Fruit fly (Drosophila melanogaster): ENCODE results near the gene psidin.

Gene psidin

dm6 chr3R:19997526-19998070, 23.9 kb upstream of the psidin start:
- no peak for TF ChIP-seq CG4496 (GFP tag; IDR thresholded peaks at IDR 0.05)
- TF ChIP-seq CG8301 (tag; optimal IDR thresholded peaks at IDR 0.05): no peak
- TF ChIP-seq EcR (GFP tag; optimal IDR thresholded peaks at IDR 0.05): no peak
- TF ChIP-seq Pif1A (GFP tag; optimal IDR thresholded peaks at IDR 0.05): no peak
- TF ChIP-seq CG9948 (tag; optimal IDR thresholded peaks at IDR 0.05): no peak
- no peak for TF ChIP-seq CG32121 (GFP tag; IDR thresholded peaks at IDR 0.05)

DNA sequence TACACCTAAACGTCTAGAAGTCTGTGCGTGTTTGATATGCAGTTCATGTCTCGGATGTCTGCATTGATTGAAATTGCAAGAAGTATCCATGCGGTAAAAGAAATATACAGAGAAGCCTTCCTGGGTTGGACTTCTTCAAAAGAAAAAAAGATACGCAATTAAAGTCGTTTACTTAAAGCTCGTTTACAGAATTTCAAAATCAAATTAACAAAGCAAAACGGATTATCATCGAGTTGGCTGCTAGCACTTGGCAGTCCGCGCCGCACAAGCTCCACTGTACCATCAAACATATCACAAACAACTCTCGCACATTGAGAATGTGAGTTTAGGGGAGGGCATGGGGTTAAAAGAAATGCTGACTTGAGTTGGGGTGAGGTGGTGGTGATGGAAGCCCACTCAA, 23.1 kb upstream of the psidin start:
- TF ChIP-seq gl (tag; optimal IDR thresholded peaks at IDR 0.05) (peak; percentile 29), D1 (tag; optimal IDR thresholded peaks at IDR 0.05) (no peak), CG15710 (tag; optimal IDR thresholded peaks at IDR 0.05) (peak; percentile 69), CG17806 (tag; optimal IDR thresholded peaks at IDR 0.05) (peak; percentile 72), Ets98B (GFP tag; IDR thresholded peaks at IDR 0.05) (peak; percentile 71), CG12605 (GFP tag; IDR thresholded peaks at IDR 0.05) (peak; percentile 54), CG32121 (GFP tag; IDR thresholded peaks at IDR 0.05) (peak; percentile 47; the same call in 1 of the 2 replicates), Pif1B (GFP tag; optimal IDR thresholded peaks at IDR 0.05) (peak; percentile 49), Pif1A (GFP tag; optimal IDR thresholded peaks at IDR 0.05) (peak; percentile 69), Snoo (tag; optimal IDR thresholded peaks at IDR 0.05) (peak; percentile 23), EcR (GFP tag; optimal IDR thresholded peaks at IDR 0.05) (no peak), CG4496 (GFP tag; IDR thresholded peaks at IDR 0.05) (peak; percentile 89), rn (GFP tag; IDR thresholded peaks at IDR 0.05) (0 out of 2 replicates have a peak, but pooled peaks have one; percentile 30), CG8159 (tag; optimal IDR thresholded peaks at IDR 0.05) (peak; percentile 63), CG8301 (tag; optimal IDR thresholded peaks at IDR 0.05) (peak; percentile 72), CG34367 (tag; optimal IDR thresholded peaks at IDR 0.05) (peak; percentile 72), CG14655 (GFP tag; optimal IDR thresholded peaks at IDR 0.05) (peak; percentile 80), CG9948 (tag; optimal IDR thresholded peaks at IDR 0.05) (peak; percentile 66), CG13204 (GFP tag; optimal IDR thresholded peaks at IDR 0.05) (peak; percentile 23), CG10348 (GFP tag; IDR thresholded peaks at IDR 0.05) (no peak), fd96Ca (GFP tag; IDR thresholded peaks at IDR 0.05) (peak; percentile 83; the same call in 2 of the 3 replicates)

dm6 chr3R:19999474-19999873, 22.0 kb upstream of the psidin start:
- peak; percentile 87 for TF ChIP-seq CG32121 (GFP tag; IDR thresholded peaks at IDR 0.05)
- TF ChIP-seq CG4496 (GFP tag; IDR thresholded peaks at IDR 0.05): peak; percentile 83
- peak; percentile 26 for TF ChIP-seq gl (tag; optimal IDR thresholded peaks at IDR 0.05)
- peak; percentile 84 for TF ChIP-seq CG9948 (tag; optimal IDR thresholded peaks at IDR 0.05)
- peak; percentile 58 for TF ChIP-seq Pif1B (GFP tag; optimal IDR thresholded peaks at IDR 0.05)
- no peak for TF ChIP-seq EcR (GFP tag; optimal IDR thresholded peaks at IDR 0.05)
- TF ChIP-seq CG10348 (GFP tag; IDR thresholded peaks at IDR 0.05): no peak
- TF ChIP-seq Ets98B (GFP tag; IDR thresholded peaks at IDR 0.05): peak; percentile 79
- peak; percentile 83 for TF ChIP-seq CG17806 (tag; optimal IDR thresholded peaks at IDR 0.05)
- peak; percentile 83 for TF ChIP-seq CG12605 (GFP tag; IDR thresholded peaks at IDR 0.05)
- TF ChIP-seq CG13204 (GFP tag; optimal IDR thresholded peaks at IDR 0.05): peak; percentile 26
- no peak for TF ChIP-seq fd96Ca (GFP tag; IDR thresholded peaks at IDR 0.05)
- TF ChIP-seq D1 (tag; optimal IDR thresholded peaks at IDR 0.05): peak; percentile 64
- peak; percentile 68 for TF ChIP-seq Snoo (tag; optimal IDR thresholded peaks at IDR 0.05)
- peak; percentile 78 for TF ChIP-seq CG34367 (tag; optimal IDR thresholded peaks at IDR 0.05)
- TF ChIP-seq CG14655 (GFP tag; optimal IDR thresholded peaks at IDR 0.05): peak; percentile 82
- peak; percentile 85 for TF ChIP-seq CG8159 (tag; optimal IDR thresholded peaks at IDR 0.05)
- TF ChIP-seq Pif1A (GFP tag; optimal IDR thresholded peaks at IDR 0.05): peak; percentile 63
- TF ChIP-seq rn (GFP tag; IDR thresholded peaks at IDR 0.05): peak; percentile 44; the same call in 1 of the 2 replicates
- peak; percentile 85 for TF ChIP-seq CG15710 (tag; optimal IDR thresholded peaks at IDR 0.05)
- peak; percentile 78 for TF ChIP-seq CG8301 (tag; optimal IDR thresholded peaks at IDR 0.05)

- TF ChIP-seq gl (tag; optimal IDR thresholded peaks at IDR 0.05) (no peak), CG17806 (tag; optimal IDR thresholded peaks at IDR 0.05) (peak; percentile 2), CG32121 (GFP tag; IDR thresholded peaks at IDR 0.05) (no peak), rn (GFP tag; IDR thresholded peaks at IDR 0.05) (no peak), CG9948 (tag; optimal IDR thresholded peaks at IDR 0.05) (peak; percentile 35), CG12605 (GFP tag; IDR thresholded peaks at IDR 0.05) (no peak), CG34367 (tag; optimal IDR thresholded peaks at IDR 0.05) (no peak), CG13204 (GFP tag; optimal IDR thresholded peaks at IDR 0.05) (no peak), Pif1A (GFP tag; optimal IDR thresholded peaks at IDR 0.05) (peak; percentile 29), CG8301 (tag; optimal IDR thresholded peaks at IDR 0.05) (peak; percentile 7), Pif1B (GFP tag; optimal IDR thresholded peaks at IDR 0.05) (no peak), CG8159 (tag; optimal IDR thresholded peaks at IDR 0.05) (peak; percentile 47), CG14655 (GFP tag; optimal IDR thresholded peaks at IDR 0.05) (peak; percentile 47), CG15710 (tag; optimal IDR thresholded peaks at IDR 0.05) (peak; percentile 48), CG10348 (GFP tag; IDR thresholded peaks at IDR 0.05) (no peak), Snoo (tag; optimal IDR thresholded peaks at IDR 0.05) (peak; percentile 40), Ets98B (GFP tag; IDR thresholded peaks at IDR 0.05) (no peak), fd96Ca (GFP tag; IDR thresholded peaks at IDR 0.05) (no peak), CG4496 (GFP tag; IDR thresholded peaks at IDR 0.05) (no peak), EcR (GFP tag; optimal IDR thresholded peaks at IDR 0.05) (no peak), D1 (tag; optimal IDR thresholded peaks at IDR 0.05) (no peak)
Observed at dm6 chr3R:20001595-20001997, 19.9 kb upstream of the psidin start.

DNA sequence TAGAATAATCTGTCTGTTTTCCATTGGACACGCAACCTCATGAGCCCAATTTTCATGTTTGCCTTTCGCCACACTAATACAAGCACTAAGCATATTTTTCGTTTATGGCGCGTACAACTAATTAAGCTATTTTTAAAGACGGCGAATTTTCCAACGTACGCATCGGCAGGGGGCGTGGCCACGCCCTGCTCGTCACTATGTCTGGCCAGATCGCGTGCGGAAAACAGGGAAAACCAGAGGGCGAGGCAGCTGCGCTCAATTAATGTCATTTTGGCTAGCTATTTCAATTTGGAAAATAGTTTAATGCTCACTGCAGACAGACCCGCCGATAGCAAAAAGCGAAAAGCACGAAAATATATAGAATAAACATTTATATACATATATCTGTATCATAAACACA, 16.8 kb upstream of the psidin start:
- TF ChIP-seq CG17806 (tag; optimal IDR thresholded peaks at IDR 0.05): no peak
- no peak for TF ChIP-seq CG15710 (tag; optimal IDR thresholded peaks at IDR 0.05)
- TF ChIP-seq CG10348 (GFP tag; IDR thresholded peaks at IDR 0.05): no peak
- TF ChIP-seq gl (tag; optimal IDR thresholded peaks at IDR 0.05): no peak
- TF ChIP-seq CG4496 (GFP tag; IDR thresholded peaks at IDR 0.05): no peak
- no peak for TF ChIP-seq Ets98B (GFP tag; IDR thresholded peaks at IDR 0.05)
- TF ChIP-seq EcR (GFP tag; optimal IDR thresholded peaks at IDR 0.05): no peak
- TF ChIP-seq CG32121 (GFP tag; IDR thresholded peaks at IDR 0.05): no peak
- TF ChIP-seq rn (GFP tag; IDR thresholded peaks at IDR 0.05): no peak
- no peak for TF ChIP-seq fd96Ca (GFP tag; IDR thresholded peaks at IDR 0.05)
- TF ChIP-seq CG14655 (GFP tag; optimal IDR thresholded peaks at IDR 0.05): no peak
- TF ChIP-seq CG8159 (tag; optimal IDR thresholded peaks at IDR 0.05): no peak
- no peak for TF ChIP-seq CG8301 (tag; optimal IDR thresholded peaks at IDR 0.05)
- no peak for TF ChIP-seq Snoo (tag; optimal IDR thresholded peaks at IDR 0.05)

All from whole organism, pupa.